Worm (Caenorhabditis elegans) whole organism, L4 larva: ENCODE data around the gene sur-5.

ENCODE experiments used
- T20F7.1 ChIP-seq: fragments of 200-800 bp; sonication (Bioruptor generic); optimal IDR thresholded peaks from 2 replicates; lab custom pipeline; 2018; ENCODE audit warnings: mild to moderate bottlenecking, missing genetic modification characterization, missing compliant biosample characterization
- ama-1 ChIP-seq: fragments of 150-350 bp; optimal IDR thresholded peaks from 2 replicates; lab custom pipeline; 2014; ENCODE audit warnings: inconsistent platforms, mixed read lengths
- duxl-1 ChIP-seq: sonication (generic microtip); optimal IDR thresholded peaks from 2 replicates; lab custom pipeline; 2016; ENCODE audit warnings: mild to moderate bottlenecking, missing genetic modification characterization, moderate library complexity, missing compliant biosample characterization; ENCODE audit not compliant: poor library complexity
- fkh-10 ChIP-seq: fragments of 150-350 bp; optimal IDR thresholded peaks from 2 replicates; lab custom pipeline; 2014; ENCODE audit warnings: missing biosample characterization, missing genetic modification reagents, missing genetic modification characterization
- fos-1 ChIP-seq: fragments of 150-350 bp; optimal IDR thresholded peaks from 2 replicates; lab custom pipeline; 2014; ENCODE audit warnings: missing biosample characterization, missing genetic modification characterization
- hlh-11 ChIP-seq: fragments of 200-800 bp; sonication (Bioruptor generic); optimal IDR thresholded peaks from 2 replicates; lab custom pipeline; 2018; ENCODE audit warnings: mild to moderate bottlenecking, missing genetic modification characterization, missing compliant biosample characterization
- lin-29 ChIP-seq: fragments of 200-800 bp; sonication (Bioruptor generic); IDR thresholded peaks from 2 replicates; pipeline ENCODE4 v1.3.6; 2022; ENCODE audit warnings: missing genetic modification reagents, missing genetic modification characterization, missing compliant biosample characterization
- pha-4 ChIP-seq, 2 experiments: fragments of 150-350 bp in 1 of 2; fragments of 200-800 bp in 1 of 2; sonication (Bioruptor generic) in 1 of 2; IDR thresholded peaks in 1 of 2; optimal IDR thresholded peaks in 1 of 2; 2 replicates each; pipeline versions ENCODE4 v1.3.6 to Lab custom; 2014 to 2022; ENCODE audit warnings: missing genetic modification characterization in 2 of 2, missing genetic modification reagents in 2 of 2, missing biosample characterization in 1 of 2, missing compliant biosample characterization in 1 of 2
- skn-1 ChIP-seq: fragments of 150-350 bp; optimal IDR thresholded peaks from 2 replicates; lab custom pipeline; 2014; ENCODE audit warnings: missing biosample characterization, missing genetic modification characterization
- ztf-11 ChIP-seq: fragments of 150-350 bp; optimal IDR thresholded peaks from 2 replicates; lab custom pipeline; 2014; ENCODE audit warnings: missing biosample characterization, missing genetic modification characterization

DNA sequence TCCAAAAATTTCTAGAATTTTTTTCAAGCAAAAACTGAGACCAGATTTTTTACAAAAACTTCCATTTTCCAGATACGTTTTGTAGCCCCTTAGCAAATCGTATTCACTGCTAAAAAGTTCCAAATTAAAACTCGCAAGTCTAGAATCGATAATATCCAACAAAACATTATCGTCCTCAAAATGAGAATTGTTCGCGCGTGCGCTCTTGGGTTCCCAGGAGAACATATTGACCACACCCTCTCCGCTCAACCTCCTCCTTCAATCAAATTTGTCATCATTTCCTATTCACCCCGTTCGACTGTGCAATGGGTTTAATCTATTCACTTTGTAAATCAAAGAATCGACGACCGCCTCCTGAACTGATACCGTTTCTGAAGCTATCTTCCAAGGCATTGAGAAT, 6.5 kb upstream of the sur-5 start:
- TF ChIP-seq ztf-11 (tag; lab: Kevin White, UChicago) (no peak), hlh-11 (tag; lab: Kevin White, UChicago) (no peak), ama-1 (lab: Kevin White, UChicago) (no peak), fkh-10 (GFP tag; lab: Kevin White, UChicago) (no peak), duxl-1 (tag; lab: Kevin White, UChicago) (no peak), skn-1 (tag; lab: Kevin White, UChicago) (no peak), fos-1 (no peak), T20F7.1 (GFP tag; lab: Kevin White, UChicago) (no peak), pha-4 (GFP tag; IDR thresholded peaks at IDR 0.05; lab: Robert Waterston, UW) (no peak), pha-4 (tag; optimal IDR thresholded peaks at IDR 0.05; lab: Kevin White, UChicago) (no peak), lin-29 (no peak)
